Worm (Caenorhabditis elegans): ENCODE measurements around the gene F48G7.7.

F48G7.7 gene

DNA sequence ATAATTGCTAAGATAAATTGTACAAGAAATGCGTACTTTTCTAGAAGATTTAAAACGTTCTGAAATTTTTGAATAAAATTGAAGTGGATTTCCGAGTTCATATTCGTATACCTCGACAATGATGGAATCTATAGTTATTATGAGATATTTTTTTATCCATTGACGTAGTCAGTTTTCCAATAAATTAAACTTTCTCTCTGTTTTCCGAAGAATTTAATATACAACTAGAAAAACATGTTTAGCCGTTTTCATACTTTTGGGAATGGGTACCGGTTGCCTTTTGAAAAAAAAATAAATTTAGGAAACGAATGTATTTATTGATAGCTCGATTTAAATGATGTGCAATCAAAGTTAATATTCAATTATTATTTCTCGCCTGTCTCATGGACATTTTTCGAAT, 17.4 kb downstream of the F48G7.7 start, which contains the start of gene srw-109 (continued):
- TF ChIP-seq snpc-4 (GFP tag; optimal IDR thresholded peaks at IDR 0.05) (no peak), snpc-4 (tag; optimal IDR thresholded peaks at IDR 0.05) (no peak), mel-28 (tag; optimal IDR thresholded peaks at IDR 0.05; ENCODE audit: borderline replicate concordance) (no peak), hrde-1 (tag; optimal IDR thresholded peaks at IDR 0.05; ENCODE audit: borderline replicate concordance) (no peak)

DNA sequence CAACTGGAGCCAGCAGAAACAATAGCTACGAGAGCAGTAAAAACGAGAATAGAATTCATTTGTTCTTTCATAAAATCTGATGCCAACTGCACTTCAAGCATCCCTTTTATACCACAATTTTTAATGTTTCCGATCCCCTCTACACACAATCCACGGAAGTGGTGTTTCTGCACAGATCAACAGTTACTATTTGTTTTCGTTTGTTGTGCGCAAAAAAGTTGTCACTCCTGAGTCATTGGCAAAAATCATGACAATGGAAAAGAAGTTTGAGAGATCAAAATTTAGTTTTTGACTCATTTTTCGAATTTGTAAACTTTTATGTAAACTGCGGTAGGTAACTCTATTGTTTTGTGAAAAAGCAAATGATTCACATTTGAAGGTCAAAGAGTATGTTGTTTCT, 22.1 kb downstream of the F48G7.7 start, which contains the start of gene srlf-37:
Gene srlf-37, minus strand, starts transcription at position 101 of the 400 bp plus-strand sequence.
- no peak for TF ChIP-seq tbp1 (GFP tag; optimal IDR thresholded peaks at IDR 0.05)
- TF ChIP-seq nfya-1 (tag; optimal IDR thresholded peaks at IDR 0.05; ENCODE audit: borderline replicate concordance, insufficient read depth): no peak
- TF ChIP-seq madf-8 (GFP tag; conservative IDR thresholded peaks at IDR 0.05): no peak
- no peak for TF ChIP-seq hrde-1 (tag; optimal IDR thresholded peaks at IDR 0.05; ENCODE audit: borderline replicate concordance)
- TF ChIP-seq pbrm-1 (GFP tag; IDR thresholded peaks at IDR 0.05): no peak
- no peak for TF ChIP-seq Y67H2A.10 (GFP tag; conservative IDR thresholded peaks at IDR 0.05)
- TF ChIP-seq hmg-1.2 (GFP tag; IDR thresholded peaks at IDR 0.05): no peak
- TF ChIP-seq tlf-1 (GFP tag; optimal IDR thresholded peaks at IDR 0.05): no peak
- TF ChIP-seq let-526 (GFP tag; IDR thresholded peaks at IDR 0.05): no peak
- TF ChIP-seq D2030.7 (GFP tag; IDR thresholded peaks at IDR 0.05): no peak
- no peak for TF ChIP-seq repo-1 (tag; optimal IDR thresholded peaks at IDR 0.05)
- TF ChIP-seq F37B4.10 (GFP tag; IDR thresholded peaks at IDR 0.05): no peak
- no peak for TF ChIP-seq sea-2 (GFP tag; IDR thresholded peaks at IDR 0.05)
- no peak for TF ChIP-seq pha-4 (tag; optimal IDR thresholded peaks at IDR 0.05)
- TF ChIP-seq ceh-100 (GFP tag; IDR thresholded peaks at IDR 0.05): no peak
- TF ChIP-seq egl-18 (GFP tag; IDR thresholded peaks at IDR 0.05): no peak

DNA sequence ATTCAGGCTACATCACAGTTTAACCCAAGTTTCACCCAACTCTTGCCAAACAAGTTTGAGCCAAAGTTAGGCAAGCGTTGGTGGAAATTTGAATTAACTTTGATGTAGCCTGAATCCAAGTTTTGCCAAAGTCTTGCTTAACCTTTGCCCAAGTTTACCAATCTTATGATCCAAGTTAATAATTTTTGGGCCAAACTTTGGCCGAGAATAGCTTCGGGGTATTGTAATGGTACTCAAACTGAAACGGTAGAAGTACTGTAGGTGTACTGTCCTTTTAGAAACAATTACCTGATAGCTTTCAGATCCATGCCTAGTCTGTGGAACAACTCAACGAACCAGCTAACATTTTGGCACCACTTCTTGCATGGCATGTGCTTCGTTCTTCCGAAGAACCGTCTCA, 26.0 kb downstream of the F48G7.7 start, which contains the start of gene nhr-251:
Gene nhr-251, plus strand, starts transcription at position 301 of the 400 bp plus-strand sequence.
- no peak for TF ChIP-seq somi-1 (GFP tag; optimal IDR thresholded peaks at IDR 0.05)
- no peak for TF ChIP-seq lir-1 (GFP tag; conservative IDR thresholded peaks at IDR 0.05)
- TF ChIP-seq atf-7 (tag; optimal IDR thresholded peaks at IDR 0.05): no peak
- TF ChIP-seq snpc-1.1 (tag; optimal IDR thresholded peaks at IDR 0.05; ENCODE audit: insufficient read depth): no peak
- no peak for TF ChIP-seq egrh-3 (GFP tag; IDR thresholded peaks at IDR 0.05)
- no peak for TF ChIP-seq T26A5.8 (tag; optimal IDR thresholded peaks at IDR 0.05)
- no peak for TF ChIP-seq aptf-3 (GFP tag; IDR thresholded peaks at IDR 0.05)
- TF ChIP-seq ceh-79 (tag; optimal IDR thresholded peaks at IDR 0.05): no peak
- TF ChIP-seq mes-4 (tag; optimal IDR thresholded peaks at IDR 0.05): no peak

DNA sequence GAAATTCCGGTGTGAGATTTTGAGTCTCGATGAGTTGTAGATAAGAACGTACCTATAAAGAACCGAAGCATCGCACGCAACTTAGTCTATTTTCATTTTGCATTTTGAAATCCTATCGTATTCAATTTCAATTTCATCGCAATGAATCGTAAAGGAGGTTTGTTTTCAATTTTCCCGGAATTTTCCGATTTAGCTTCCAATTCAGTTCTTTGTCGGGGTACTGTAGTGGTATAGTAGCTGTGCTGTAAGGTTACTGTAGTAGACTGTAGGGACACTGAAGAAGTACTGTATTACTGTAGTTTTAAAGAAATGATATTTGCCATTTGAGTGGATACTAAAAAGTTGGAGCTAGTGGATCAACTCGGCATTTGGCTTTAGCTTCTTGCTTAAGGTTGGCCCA, 26.4 kb downstream of the F48G7.7 start:
- TF ChIP-seq ceh-79 (tag; optimal IDR thresholded peaks at IDR 0.05) (no peak), let-607 (tag; optimal IDR thresholded peaks at IDR 0.05) (no peak), atf-7 (tag; optimal IDR thresholded peaks at IDR 0.05) (no peak), rcor-1 (GFP tag; IDR thresholded peaks at IDR 0.05) (no peak), madf-8 (GFP tag; conservative IDR thresholded peaks at IDR 0.05) (no peak), ccch-3 (GFP tag; optimal IDR thresholded peaks at IDR 0.05) (no peak), let-526 (GFP tag; IDR thresholded peaks at IDR 0.05) (no peak), madf-6 (GFP tag; IDR thresholded peaks at IDR 0.05) (no peak), rec-8 (tag; optimal IDR thresholded peaks at IDR 0.05) (no peak), snpc-1.1 (tag; optimal IDR thresholded peaks at IDR 0.05; ENCODE audit: insufficient read depth) (no peak), bed-2 (GFP tag; IDR thresholded peaks at IDR 0.05) (no peak), Y67H2A.10 (GFP tag; conservative IDR thresholded peaks at IDR 0.05) (no peak), Y53G8AR.9 (GFP tag; conservative IDR thresholded peaks at IDR 0.05) (no peak), F55B11.4 (tag; optimal IDR thresholded peaks at IDR 0.05; ENCODE audit: borderline replicate concordance, insufficient read depth) (no peak)

Measured in whole organism, young adult.